Fruit fly (Drosophila melanogaster) whole organism, embryonic: ENCODE measurements around the gene Mst36Fb.
A peak's percentile ranks its signal among the peaks of the same experiment; 100 is the strongest.

Experiments used
- Antp ChIP-seq: fragments of 200-800 bp; sonication (Bioruptor generic); optimal IDR thresholded peaks from 3 replicates; lab custom pipeline; 2016; ENCODE audit warnings: missing biosample characterization, missing genetic modification characterization
- BtbVII ChIP-seq: fragments of 200-800 bp; sonication (Bioruptor generic); optimal IDR thresholded peaks from 3 replicates; lab custom pipeline; 2017; ENCODE audit warnings: missing biosample characterization, mild to moderate bottlenecking, missing genetic modification characterization
- C15 ChIP-seq: fragments of 200-800 bp; sonication (Bioruptor generic); IDR thresholded peaks from 3 replicates; pipeline ENCODE4 v1.3.6; 2022; ENCODE audit warnings: missing biosample characterization, missing genetic modification characterization
- CG10321 ChIP-seq: fragments of 200-800 bp; sonication (Bioruptor generic); IDR thresholded peaks from 2 replicates; pipeline ENCODE4 v1.3.6; 2022; ENCODE audit warnings: missing biosample characterization, missing genetic modification characterization
- CG10366 ChIP-seq: fragments of 200-800 bp; sonication (Bioruptor generic); IDR thresholded peaks from 2 replicates; pipeline ENCODE4 v1.3.6; 2022; ENCODE audit warnings: missing biosample characterization, missing genetic modification characterization
- CG12104 ChIP-seq: fragments of 200-800 bp; sonication (Bioruptor generic); optimal IDR thresholded peaks from 3 replicates; lab custom pipeline; 2016; ENCODE audit warnings: missing biosample characterization, missing genetic modification characterization
- CG14860 ChIP-seq: fragments of 200-800 bp; sonication (Bioruptor generic); IDR thresholded peaks from 3 replicates; pipeline ENCODE4 v1.3.6; 2022; ENCODE audit warnings: missing biosample characterization, missing genetic modification characterization; ENCODE audit not compliant: partially characterized antibody
- CG15269 ChIP-seq: fragments of 200-800 bp; sonication (Bioruptor generic); optimal IDR thresholded peaks from 2 replicates; lab custom pipeline; 2018; ENCODE audit warnings: missing biosample characterization, mild to moderate bottlenecking, missing genetic modification characterization, moderate library complexity
- CG1529 ChIP-seq: fragments of 200-800 bp; sonication (Bioruptor generic); optimal IDR thresholded peaks from 3 replicates; lab custom pipeline; 2018; ENCODE audit warnings: missing biosample characterization, missing genetic modification characterization
- CG17359 ChIP-seq: fragments of 200-800 bp; sonication (Bioruptor generic); optimal IDR thresholded peaks from 3 replicates; lab custom pipeline; 2018; ENCODE audit warnings: missing biosample characterization, mild to moderate bottlenecking, missing genetic modification characterization, moderate library complexity
- CG2889 ChIP-seq: fragments of 200-800 bp; sonication (Bioruptor generic); IDR thresholded peaks from 3 replicates; pipeline ENCODE4 v1.3.6; 2022; ENCODE audit warnings: missing biosample characterization, missing genetic modification characterization
- CG31224 ChIP-seq: fragments of 200-800 bp; sonication (Bioruptor generic); IDR thresholded peaks from 2 replicates; pipeline ENCODE4 v1.3.6; 2022; ENCODE audit warnings: missing biosample characterization, missing genetic modification characterization
- CG3281 ChIP-seq: fragments of 200-800 bp; sonication (Bioruptor generic); optimal IDR thresholded peaks from 3 replicates; lab custom pipeline; 2017; ENCODE audit warnings: missing biosample characterization, mild to moderate bottlenecking, missing genetic modification characterization
- CG3847 ChIP-seq: fragments of 200-800 bp; sonication (Bioruptor generic); IDR thresholded peaks from 2 replicates; pipeline ENCODE4 v1.3.6; 2022; ENCODE audit warnings: missing biosample characterization, missing genetic modification characterization
- CG4282 ChIP-seq: fragments of 200-800 bp; sonication (Bioruptor generic); optimal IDR thresholded peaks from 2 replicates; lab custom pipeline; 2016; ENCODE audit warnings: missing biosample characterization, missing genetic modification characterization
- CG43689 ChIP-seq: fragments of 200-800 bp; sonication (Bioruptor generic); IDR thresholded peaks from 2 replicates; pipeline ENCODE4 v1.3.6; 2022; ENCODE audit warnings: missing biosample characterization, missing genetic modification characterization
- CG7357 ChIP-seq: fragments of 200-800 bp; sonication (Bioruptor generic); IDR thresholded peaks from 3 replicates; pipeline ENCODE4 v1.3.6; 2022; ENCODE audit warnings: missing biosample characterization, missing genetic modification characterization
- CG7786 ChIP-seq: fragments of 200-800 bp; sonication (Bioruptor generic); optimal IDR thresholded peaks from 2 replicates; lab custom pipeline; 2016; ENCODE audit warnings: missing biosample characterization, missing genetic modification characterization
- CG8359 ChIP-seq: fragments of 200-800 bp; sonication (Bioruptor generic); optimal IDR thresholded peaks from 2 replicates; lab custom pipeline; 2017; ENCODE audit warnings: missing biosample characterization, mild to moderate bottlenecking, missing genetic modification characterization, borderline replicate concordance
- CG8944 ChIP-seq: fragments of 200-800 bp; sonication (Bioruptor generic); optimal IDR thresholded peaks from 3 replicates; lab custom pipeline; 2016; ENCODE audit warnings: missing biosample characterization, missing genetic modification characterization
- Hey ChIP-seq: fragments of 200-800 bp; sonication (Bioruptor generic); optimal IDR thresholded peaks from 3 replicates; lab custom pipeline; 2018; ENCODE audit warnings: missing biosample characterization, mild to moderate bottlenecking, missing genetic modification characterization
- HmgD ChIP-seq: fragments of 200-800 bp; sonication (Bioruptor generic); optimal IDR thresholded peaks from 3 replicates; lab custom pipeline; 2016; ENCODE audit warnings: missing biosample characterization, missing genetic modification characterization
- Hr3 ChIP-seq: fragments of 200-800 bp; sonication (Bioruptor generic); optimal IDR thresholded peaks from 3 replicates; lab custom pipeline; 2016; ENCODE audit warnings: missing biosample characterization, missing genetic modification characterization
- Hr78 ChIP-seq, 2 experiments: fragments of 200-800 bp in 1 of 2; fragments of >200 bp in 1 of 2; sonication (Bioruptor generic) in 1 of 2; optimal IDR thresholded peaks; 2 replicates each; lab custom pipeline; 2017 to 2019; ENCODE audit warnings: missing biosample characterization in 2 of 2, missing genetic modification characterization in 2 of 2, mild to moderate bottlenecking in 1 of 2, moderate library complexity in 1 of 2
- Hsf ChIP-seq: fragments of 200-800 bp; sonication (Bioruptor generic); optimal IDR thresholded peaks from 3 replicates; lab custom pipeline; 2016; ENCODE audit warnings: missing biosample characterization, missing genetic modification characterization
- Neu2 ChIP-seq: fragments of 200-800 bp; sonication (Bioruptor generic); optimal IDR thresholded peaks from 3 replicates; lab custom pipeline; 2016; ENCODE audit warnings: missing biosample characterization, missing genetic modification characterization, borderline replicate concordance
- Pdp1 ChIP-seq, 2 experiments: fragments of 200-800 bp; sonication (Bioruptor generic); optimal IDR thresholded peaks; 3 replicates each; lab custom pipeline; 2016; ENCODE audit warnings: missing biosample characterization in 2 of 2, missing genetic modification characterization in 2 of 2, mild to moderate bottlenecking in 1 of 2, moderate library complexity in 1 of 2
- ash1 ChIP-seq: fragments of 200-800 bp; sonication (Bioruptor generic); optimal IDR thresholded peaks from 2 replicates; lab custom pipeline; 2018; ENCODE audit warnings: missing biosample characterization, mild to moderate bottlenecking, missing genetic modification characterization
- cad ChIP-seq: fragments of >200 bp; optimal IDR thresholded peaks from 2 replicates; lab custom pipeline; 2017; ENCODE audit warnings: missing biosample characterization, missing genetic modification characterization
- chif ChIP-seq, 2 experiments: fragments of 200-800 bp; sonication (Bioruptor generic); optimal IDR thresholded peaks; 3 replicates each; lab custom pipeline; 2016; ENCODE audit warnings: missing biosample characterization in 2 of 2, missing genetic modification characterization in 2 of 2
- croc ChIP-seq: fragments of 200-800 bp; sonication (Bioruptor generic); conservative IDR thresholded peaks from 3 replicates; pipeline ENCODE4 v1.3.6; 2022; ENCODE audit warnings: missing biosample characterization, missing genetic modification characterization
- gce ChIP-seq: fragments of 200-800 bp; sonication (Bioruptor generic); IDR thresholded peaks from 3 replicates; pipeline ENCODE4 v1.3.6; 2022; ENCODE audit warnings: missing biosample characterization, missing genetic modification characterization
- gem ChIP-seq: fragments of 200-800 bp; sonication (Bioruptor generic); optimal IDR thresholded peaks from 2 replicates; lab custom pipeline; 2019; ENCODE audit warnings: missing biosample characterization, mild to moderate bottlenecking, missing genetic modification characterization, moderate library complexity
- gfzf ChIP-seq: fragments of 200-800 bp; sonication (Bioruptor generic); optimal IDR thresholded peaks from 2 replicates; lab custom pipeline; 2016; ENCODE audit warnings: missing biosample characterization, mild to moderate bottlenecking, missing genetic modification characterization, moderate library complexity
- h ChIP-seq: fragments of >200 bp; optimal IDR thresholded peaks from 2 replicates; lab custom pipeline; 2017
- knrl ChIP-seq: fragments of 200-800 bp; sonication (Bioruptor generic); IDR thresholded peaks from 3 replicates; pipeline ENCODE4 v1.3.6; 2022; ENCODE audit warnings: missing biosample characterization, missing genetic modification characterization; ENCODE audit not compliant: partially characterized antibody
- lab ChIP-seq: fragments of 200-800 bp; sonication (Bioruptor generic); optimal IDR thresholded peaks from 3 replicates; lab custom pipeline; 2017; ENCODE audit warnings: missing biosample characterization, missing genetic modification characterization, mild to moderate bottlenecking, moderate library complexity, missing genetic modification reagents
- lmd ChIP-seq: fragments of 200-800 bp; sonication (Bioruptor generic); IDR thresholded peaks from 2 replicates; pipeline ENCODE4 v1.3.6; 2022; ENCODE audit warnings: missing biosample characterization, missing genetic modification characterization
- mirr ChIP-seq: fragments of 200-800 bp; sonication (Bioruptor generic); optimal IDR thresholded peaks from 3 replicates; lab custom pipeline; 2018; ENCODE audit warnings: missing biosample characterization, mild to moderate bottlenecking, missing genetic modification characterization
- nerfin-1 ChIP-seq: fragments of 200-800 bp; sonication (Bioruptor generic); optimal IDR thresholded peaks from 3 replicates; lab custom pipeline; 2019; ENCODE audit warnings: missing biosample characterization, mild to moderate bottlenecking, missing genetic modification characterization, moderate library complexity
- otp ChIP-seq: fragments of 200-800 bp; sonication (Bioruptor generic); IDR thresholded peaks from 3 replicates; pipeline ENCODE4, ENCODE4 v1.3.6; 2022; ENCODE audit warnings: missing biosample characterization, missing genetic modification characterization
- p53 ChIP-seq: fragments of 200-800 bp; sonication (Bioruptor generic); optimal IDR thresholded peaks from 2 replicates; lab custom pipeline; 2016; ENCODE audit warnings: missing biosample characterization, missing genetic modification characterization
- peb ChIP-seq: fragments of 200-800 bp; sonication (Bioruptor generic); IDR thresholded peaks from 2 replicates; pipeline ENCODE4 v1.3.6; 2022; ENCODE audit warnings: missing biosample characterization, missing genetic modification characterization
- pnt ChIP-seq: fragments of 200-800 bp; sonication (Bioruptor generic); optimal IDR thresholded peaks from 3 replicates; lab custom pipeline; 2016; ENCODE audit warnings: missing biosample characterization, missing genetic modification characterization
- pros ChIP-seq: fragments of 200-800 bp; sonication (Bioruptor generic); optimal IDR thresholded peaks from 3 replicates; lab custom pipeline; 2019; ENCODE audit warnings: missing biosample characterization, mild to moderate bottlenecking, missing genetic modification characterization, moderate library complexity
- row ChIP-seq: fragments of 200-800 bp; sonication (Bioruptor generic); IDR thresholded peaks from 3 replicates; pipeline ENCODE4 v1.3.6; 2022; ENCODE audit warnings: missing biosample characterization, missing genetic modification characterization
- sc ChIP-seq, 3 experiments: fragments of >200 bp in 2 of 3; fragments of 200-800 bp in 1 of 3; sonication (Bioruptor generic) in 1 of 3; optimal IDR thresholded peaks; 2 replicates in 2 of 3; 3 replicates in 1 of 3; lab custom pipeline; 2017; ENCODE audit warnings: mild to moderate bottlenecking in 1 of 3, missing biosample characterization in 1 of 3, missing genetic modification characterization in 1 of 3, missing genetic modification reagents in 1 of 3
- shn ChIP-seq: fragments of 200-800 bp; sonication (Bioruptor generic); optimal IDR thresholded peaks from 3 replicates; lab custom pipeline; 2016; ENCODE audit warnings: missing biosample characterization, missing genetic modification characterization
- wek ChIP-seq: fragments of 200-800 bp; sonication (Bioruptor generic); optimal IDR thresholded peaks from 3 replicates; lab custom pipeline; 2018; ENCODE audit warnings: missing biosample characterization, mild to moderate bottlenecking, missing genetic modification characterization, moderate library complexity

Gene Mst36Fb

DNA sequence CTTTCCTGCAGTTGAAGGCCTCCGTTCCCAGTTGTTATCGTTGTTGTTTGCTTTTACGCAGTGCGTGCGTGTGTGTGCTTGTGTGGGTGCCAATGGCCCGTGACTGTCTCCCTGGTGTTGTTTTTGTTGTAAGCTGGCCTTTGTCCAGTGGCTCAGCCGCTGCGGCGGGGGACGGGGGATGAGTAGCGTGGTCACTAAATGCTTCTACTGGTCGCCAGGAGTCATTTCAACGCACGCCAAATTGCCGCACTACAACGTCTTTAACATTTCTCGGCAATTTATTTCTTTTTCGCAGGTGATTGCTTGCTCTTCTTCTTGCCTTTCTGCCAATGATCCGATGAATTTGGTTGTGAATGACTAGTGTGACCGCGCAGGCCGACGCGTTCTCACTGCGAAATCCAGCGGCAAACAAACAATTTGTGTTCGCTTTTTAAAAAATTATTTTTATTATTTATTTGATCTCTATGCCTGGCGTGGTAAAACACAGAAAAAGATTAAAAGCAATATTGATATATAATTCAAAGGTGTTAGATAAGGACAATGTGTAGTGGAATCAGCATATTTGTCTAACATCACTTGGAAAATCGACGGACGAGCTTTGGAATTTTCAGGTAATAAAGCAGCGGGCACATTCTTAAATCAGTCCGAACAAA is 33.5 kb upstream of the Mst36Fb start, which contains the start of the genes Faf2 and Grip71 (continued):
- TF ChIP-seq Antp (GFP tag; lab: Kevin White, UChicago) (peak; percentile 77), HmgD (peak; percentile 22), knrl (peak; percentile 66), h (lab: Kevin White, UChicago) (peak; percentile 32), CG4282 (GFP tag; lab: Kevin White, UChicago) (peak; percentile 14), cad (GFP tag; lab: Kevin White, UChicago) (no peak), gfzf (GFP tag; lab: Kevin White, UChicago) (peak; percentile 86), p53 (peak; percentile 36), CG7357 (peak; percentile 100), CG43689 (GFP tag; lab: Robert Waterston, UW) (peak; percentile 74), pnt (GFP tag; lab: Kevin White, UChicago) (peak; percentile 90), CG12104 (peak; percentile 81), sc (optimal IDR thresholded peaks at IDR 0.05; lab: Kevin White, UChicago) (no peak), sc (GFP tag; optimal IDR thresholded peaks at IDR 0.05; lab: Kevin White, UChicago) (peak; percentile 67), row (GFP tag; lab: Robert Waterston, UW) (peak; percentile 97), pros (GFP tag; lab: Kevin White, UChicago) (peak; percentile 7), mirr (GFP tag; lab: Kevin White, UChicago) (peak; percentile 63), CG1529 (peak; percentile 58), CG14860 (no peak), Hey (peak; percentile 23), CG31224 (GFP tag; lab: Robert Waterston, UW) (peak; percentile 91), CG7786 (GFP tag; lab: Kevin White, UChicago) (peak; percentile 78), chif (GFP tag; optimal IDR thresholded peaks at IDR 0.05; lab: Kevin White, UChicago) (peak; percentile 76 to 91), CG2889 (peak; percentile 91), C15 (GFP tag; lab: Robert Waterston, UW) (peak; percentile 85; the same call in 2 of the 3 replicates), CG15269 (tag; lab: Kevin White, UChicago) (peak; percentile 89), BtbVII (peak; percentile 15), otp (GFP tag; lab: Robert Waterston, UW) (peak; percentile 93), nerfin-1 (tag; lab: Kevin White, UChicago) (peak; percentile 82), gem (peak; percentile 96), Hr3 (GFP tag; lab: Kevin White, UChicago) (peak; percentile 93), CG17359 (tag; lab: Kevin White, UChicago) (peak; percentile 92), CG3281 (GFP tag; lab: Kevin White, UChicago) (peak; percentile 75), CG8944 (GFP tag; lab: Kevin White, UChicago) (peak; percentile 87), peb (GFP tag; lab: Robert Waterston, UW) (peak; percentile 87), croc (GFP tag; lab: Robert Waterston, UW) (peak; percentile 91), lmd (peak; percentile 95), Neu2 (GFP tag; lab: Kevin White, UChicago) (no peak), Hr78 (GFP tag; optimal IDR thresholded peaks at IDR 0.05; lab: Kevin White, UChicago) (peak in 1 of 2 experiments; percentile 64), CG10366 (GFP tag; lab: Robert Waterston, UW) (peak; percentile 94), CG3847 (GFP tag; lab: Robert Waterston, UW) (peak; percentile 95), CG8359 (GFP tag; lab: Kevin White, UChicago) (no peak), Hsf (GFP tag; lab: Kevin White, UChicago) (peak; percentile 94), shn (peak; percentile 78), ash1 (GFP tag; lab: Kevin White, UChicago) (no peak), lab (GFP tag; lab: Kevin White, UChicago) (peak; percentile 85), gce (GFP tag; lab: Robert Waterston, UW) (peak; percentile 69; the same call in 1 of the 3 replicates), CG10321 (peak; percentile 56; the same call in 1 of the 2 replicates), wek (GFP tag; lab: Kevin White, UChicago) (no peak), Pdp1 (GFP tag; optimal IDR thresholded peaks at IDR 0.05; lab: Kevin White, UChicago) (peak; percentile 90 to 93)
